Worm (Caenorhabditis elegans): ENCODE results near the gene ras-1.

Gene ras-1

ce11 chrII:12387980-12388379 lies 35.9 kb upstream of the ras-1 start, which contains the start of gene sre-41:
sre-41 (plus strand) TSS chrII:12388280.
- TF ChIP-seq ceh-28 (tag; optimal IDR thresholded peaks at IDR 0.05) (no peak), vab-7 (GFP tag; IDR thresholded peaks at IDR 0.05) (no peak), nhr-48 (tag; optimal IDR thresholded peaks at IDR 0.05) (no peak), lin-1 (GFP tag; IDR thresholded peaks at IDR 0.05) (no peak), hmg-1.1 (GFP tag; IDR thresholded peaks at IDR 0.05) (no peak), duxl-1 (tag; optimal IDR thresholded peaks at IDR 0.05; ENCODE audit: poor library complexity) (no peak), lsy-2 (tag; optimal IDR thresholded peaks at IDR 0.05) (no peak), nhr-76 (tag; optimal IDR thresholded peaks at IDR 0.05) (no peak), ama-1 (optimal IDR thresholded peaks at IDR 0.05) (no peak), daf-12 (tag; optimal IDR thresholded peaks at IDR 0.05) (no peak), pqm-1 (tag; optimal IDR thresholded peaks at IDR 0.05) (no peak), madf-5 (GFP tag; IDR thresholded peaks at IDR 0.05) (no peak), F44E2.7 (GFP tag; IDR thresholded peaks at IDR 0.05) (no peak), nhr-28 (tag; optimal IDR thresholded peaks at IDR 0.05) (no peak), nhr-237 (tag; optimal IDR thresholded peaks at IDR 0.05) (no peak), dmd-6 (GFP tag; IDR thresholded peaks at IDR 0.05) (no peak), zip-11 (GFP tag; IDR thresholded peaks at IDR 0.05) (no peak)

DNA sequence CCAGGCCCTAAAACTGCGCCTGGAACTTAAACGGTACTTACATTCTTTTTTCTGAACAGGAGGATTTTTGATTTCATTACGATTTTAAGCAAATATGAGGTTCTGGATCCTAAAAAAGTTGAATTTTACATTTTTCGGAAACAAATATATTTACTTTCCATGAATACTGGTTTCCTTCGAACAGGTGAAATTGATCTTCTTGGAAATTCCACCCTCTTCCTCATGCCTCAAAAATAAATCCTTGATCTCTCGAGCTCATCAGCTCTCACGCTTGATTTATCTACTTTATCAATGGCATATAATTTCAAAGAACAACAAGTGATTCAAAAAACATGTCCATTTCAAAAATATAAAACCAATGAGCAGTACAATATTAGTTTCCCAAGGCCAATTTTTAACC lies 35.4 kb upstream of the ras-1 start:
- TF ChIP-seq egl-27 (tag; optimal IDR thresholded peaks at IDR 0.05) (no peak), D1046.2 (GFP tag; IDR thresholded peaks at IDR 0.05) (no peak), F49E8.2 (tag; optimal IDR thresholded peaks at IDR 0.05; ENCODE audit: borderline replicate concordance) (no peak), nhr-25 (tag; optimal IDR thresholded peaks at IDR 0.05; ENCODE audit: borderline replicate concordance, insufficient read depth) (no peak), daf-19 (GFP tag; conservative IDR thresholded peaks at IDR 0.05) (no peak), pha-4 (GFP tag; IDR thresholded peaks at IDR 0.05) (no peak), pha-4 (tag; optimal IDR thresholded peaks at IDR 0.05) (no peak), jun-1 (tag; optimal IDR thresholded peaks at IDR 0.05) (no peak), unc-62 (GFP tag; optimal IDR thresholded peaks at IDR 0.05 in 1 of 2) (no peak), unc-62 (tag; optimal IDR thresholded peaks at IDR 0.05) (no peak), Y48G9A.11 (GFP tag; IDR thresholded peaks at IDR 0.05) (no peak), mxl-2 (GFP tag; conservative IDR thresholded peaks at IDR 0.05) (no peak)

DNA sequence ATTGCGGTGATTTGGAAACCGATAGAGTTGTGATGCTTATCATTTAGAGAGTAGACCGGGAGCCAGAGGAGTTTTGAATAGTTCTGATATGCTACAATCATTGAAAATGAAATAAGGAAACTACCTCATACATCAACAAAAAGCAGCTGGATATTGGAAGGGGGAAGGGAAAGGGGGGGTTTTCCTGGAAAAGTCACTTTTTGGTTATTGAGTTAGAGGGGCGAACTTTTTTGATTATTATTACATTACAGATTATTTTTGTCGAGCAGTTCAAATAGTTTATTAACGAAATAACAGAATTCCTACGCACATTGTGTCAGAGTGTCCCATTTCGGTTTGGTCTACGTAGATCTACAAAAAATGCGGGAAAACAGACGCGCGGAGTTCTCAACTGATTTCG lies 34.7 kb upstream of the ras-1 start, which contains the start of gene sre-42:
Gene sre-42 (minus strand): TSS at position 101 of the 400 bp plus-strand sequence.
- TF ChIP-seq mxl-3 (GFP tag; optimal IDR thresholded peaks at IDR 0.05) (no peak), aha-1 (tag) (peak; percentile 18), ceh-32 (tag; optimal IDR thresholded peaks at IDR 0.05; ENCODE audit: poor library complexity) (no peak)

DNA sequence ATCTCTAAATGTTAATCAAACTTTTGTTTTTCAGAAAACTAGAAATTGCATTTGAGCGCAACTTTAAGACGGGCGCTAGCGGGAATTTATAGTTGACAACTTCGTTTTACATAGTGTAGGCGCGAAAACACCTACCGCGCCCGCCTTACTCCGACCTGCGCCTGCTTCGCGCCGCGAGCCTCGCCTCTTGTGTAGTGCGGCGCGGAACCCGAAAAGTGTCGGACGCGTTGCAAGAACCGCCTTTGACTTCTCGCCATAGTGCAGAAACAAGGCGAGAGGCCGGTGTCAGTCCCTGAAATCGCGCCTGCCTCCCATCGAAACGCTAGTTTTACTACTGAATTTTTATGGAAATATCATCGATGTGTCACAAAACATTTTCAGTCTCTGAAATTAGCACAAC lies 33.8 kb upstream of the ras-1 start:
- TF ChIP-seq set-16 (GFP tag; IDR thresholded peaks at IDR 0.05) (peak; percentile 82), aha-1 (tag) (peak; percentile 61), zag-1 (tag; optimal IDR thresholded peaks at IDR 0.05) (no peak), egl-43 (GFP tag; IDR thresholded peaks at IDR 0.05) (0 out of 2 replicates have a peak, but pooled peaks have one; percentile 35)

All from whole organism, L4 larva.